Fruit fly (Drosophila melanogaster): Measurements from ENCODE around the gene Gr98c.

Gr98c gene

dm6 chr3R:27544143-27544542 is at the start of gene Gr98c:
Gene Gr98c, plus strand, starts transcription at chr3R:27544443.
- no peak for TF ChIP-seq OdsH (GFP tag; optimal IDR thresholded peaks at IDR 0.05)
- no peak for TF ChIP-seq spab (GFP tag; optimal IDR thresholded peaks at IDR 0.05)
- TF ChIP-seq fd59A (GFP tag; optimal IDR thresholded peaks at IDR 0.05), result no peak
- TF ChIP-seq CG11762 (GFP tag; optimal IDR thresholded peaks at IDR 0.05; ENCODE audit: insufficient read depth), result no peak
- TF ChIP-seq Hr4 (GFP tag; optimal IDR thresholded peaks at IDR 0.05), result no peak
- TF ChIP-seq Sox102F (GFP tag; optimal IDR thresholded peaks at IDR 0.05), result no peak
- no peak for TF ChIP-seq eg (GFP tag; IDR thresholded peaks at IDR 0.05)
- no peak for TF ChIP-seq dac (GFP tag; optimal IDR thresholded peaks at IDR 0.05)
- TF ChIP-seq Eip75B (GFP tag; optimal IDR thresholded peaks at IDR 0.05), result no peak
- no peak for TF ChIP-seq pdm3 (GFP tag; optimal IDR thresholded peaks at IDR 0.05)

- TF ChIP-seq Sox14 (GFP tag; optimal IDR thresholded peaks at IDR 0.05) (no peak), svp (GFP tag) (no peak), Met (GFP tag; optimal IDR thresholded peaks at IDR 0.05) (no peak), CG11902 (GFP tag; optimal IDR thresholded peaks at IDR 0.05) (no peak), fd59A (GFP tag; optimal IDR thresholded peaks at IDR 0.05) (no peak), eg (GFP tag; IDR thresholded peaks at IDR 0.05) (no peak), Eip75B (GFP tag; optimal IDR thresholded peaks at IDR 0.05) (no peak), ss (GFP tag; optimal IDR thresholded peaks at IDR 0.05) (no peak), CG3919 (GFP tag; optimal IDR thresholded peaks at IDR 0.05) (no peak), CG8119 (GFP tag; IDR thresholded peaks at IDR 0.05) (no peak)
Observed at dm6 chr3R:27497616-27498015, 46.6 kb upstream of the Gr98c start.

dm6 chr3R:27501938-27502337 is 42.3 kb upstream of the Gr98c start, which contains the start of gene CG43139:
Gene CG43139, minus strand, starts transcription at chr3R:27502025.
- TF ChIP-seq CG8632 (GFP tag; optimal IDR thresholded peaks at IDR 0.05), result no peak
- TF ChIP-seq fkh (GFP tag; optimal IDR thresholded peaks at IDR 0.05), result peak; percentile 41

DNA sequence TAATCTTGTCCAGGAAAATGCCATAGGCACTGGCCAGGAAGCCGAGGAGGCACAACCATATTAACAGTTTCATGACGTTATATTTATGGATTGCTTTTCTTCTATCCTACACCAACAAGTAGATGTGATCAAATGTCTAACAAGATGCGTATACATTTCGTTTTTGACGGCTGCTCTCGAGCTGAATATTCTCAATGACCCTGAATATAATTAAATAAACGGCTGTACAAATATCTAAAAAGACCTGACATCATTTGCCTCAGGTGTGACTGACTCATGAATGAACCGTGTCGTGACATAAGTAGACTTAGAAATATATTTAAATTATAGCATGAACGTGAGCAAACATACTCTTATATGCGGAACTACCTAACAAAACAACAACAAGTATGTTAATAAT is 41.4 kb upstream of the Gr98c start, which contains the start of gene CG5402:
Gene CG5402 (minus strand): TSS at position 101 of the 400 bp plus-strand sequence.
- TF ChIP-seq Eip93F (GFP tag; optimal IDR thresholded peaks at IDR 0.05), result no peak
- TF ChIP-seq CG10631 (GFP tag; optimal IDR thresholded peaks at IDR 0.05), result no peak
- TF ChIP-seq CG4318 (GFP tag; optimal IDR thresholded peaks at IDR 0.05), result no peak
- TF ChIP-seq CG8119 (GFP tag; IDR thresholded peaks at IDR 0.05), result no peak
- no peak for TF ChIP-seq Smox (GFP tag; optimal IDR thresholded peaks at IDR 0.05)
- no peak for TF ChIP-seq svp (GFP tag)
- TF ChIP-seq Lpt (GFP tag; optimal IDR thresholded peaks at IDR 0.05), result no peak
- no peak for TF ChIP-seq cyc (GFP tag; optimal IDR thresholded peaks at IDR 0.05)
- no peak for TF ChIP-seq CG9139 (GFP tag; optimal IDR thresholded peaks at IDR 0.05)
- no peak for TF ChIP-seq CG6276 (GFP tag; optimal IDR thresholded peaks at IDR 0.05)
- no peak for TF ChIP-seq Met (GFP tag; optimal IDR thresholded peaks at IDR 0.05)
- no peak for TF ChIP-seq Eip75B (GFP tag; optimal IDR thresholded peaks at IDR 0.05)
- no peak for TF ChIP-seq fd59A (GFP tag; optimal IDR thresholded peaks at IDR 0.05)
- TF ChIP-seq CG3919 (GFP tag; optimal IDR thresholded peaks at IDR 0.05), result no peak

- TF ChIP-seq esn (GFP tag; optimal IDR thresholded peaks at IDR 0.05) (no peak), salr (GFP tag; optimal IDR thresholded peaks at IDR 0.05) (no peak), CG15336 (GFP tag; IDR thresholded peaks at IDR 0.05) (no peak)
Observed at dm6 chr3R:27517157-27517556, 27.1 kb upstream of the Gr98c start, which contains the start of gene CG13972. Gene CG13972, minus strand, starts transcription at chr3R:27517257.

- TF ChIP-seq dac (GFP tag; optimal IDR thresholded peaks at IDR 0.05), result no peak
- TF ChIP-seq svp (GFP tag), result peak; percentile 58
Observed at dm6 chr3R:27519879-27520278, 24.4 kb upstream of the Gr98c start.
